Worm (Caenorhabditis elegans): ENCODE data around the gene T08D10.3.

T08D10.3 gene

DNA sequence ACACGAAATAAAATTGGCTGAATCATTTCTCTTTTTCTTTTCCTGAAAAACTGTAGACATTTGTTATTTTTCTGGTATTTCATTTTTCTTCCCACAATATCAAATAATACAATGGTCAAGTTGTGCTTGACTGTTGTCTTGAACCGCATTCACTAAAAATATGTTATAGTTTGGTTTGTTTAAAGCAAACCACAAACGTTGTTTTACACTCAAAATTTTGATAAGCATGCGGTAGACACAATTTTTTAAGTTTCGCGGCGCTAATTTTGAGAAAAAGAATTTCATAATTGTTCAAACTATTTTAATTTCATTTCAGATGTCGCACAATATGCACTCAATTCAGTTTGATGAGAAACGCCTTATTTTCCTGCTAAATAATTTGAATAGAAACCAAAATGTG is at the start of gene T08D10.3:
Gene T08D10.3, plus strand, starts transcription at position 301 of the 400 bp plus-strand sequence.
- no peak for TF ChIP-seq unc-62 (GFP tag; optimal IDR thresholded peaks at IDR 0.05)

DNA sequence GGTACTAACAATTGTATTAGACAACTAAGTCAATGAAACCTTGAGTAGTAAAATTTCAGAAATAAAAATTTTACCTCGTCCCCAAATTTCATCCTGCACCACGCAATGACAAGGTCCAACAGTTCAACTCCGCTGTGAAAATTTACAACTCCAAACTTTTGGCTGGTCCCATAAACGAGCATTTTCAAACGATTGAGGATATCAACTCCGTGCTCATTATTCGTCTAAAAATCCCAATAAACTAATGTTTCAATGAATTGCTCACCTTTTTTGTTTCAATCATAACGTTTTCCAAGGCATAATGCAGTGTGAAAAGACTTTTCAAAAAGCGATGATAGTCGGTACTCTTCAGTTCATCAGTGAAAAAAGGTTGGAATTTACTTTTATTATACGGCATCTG is 48.6 kb upstream of the T08D10.3 start:
- no peak for TF ChIP-seq unc-62 (GFP tag; optimal IDR thresholded peaks at IDR 0.05)

DNA sequence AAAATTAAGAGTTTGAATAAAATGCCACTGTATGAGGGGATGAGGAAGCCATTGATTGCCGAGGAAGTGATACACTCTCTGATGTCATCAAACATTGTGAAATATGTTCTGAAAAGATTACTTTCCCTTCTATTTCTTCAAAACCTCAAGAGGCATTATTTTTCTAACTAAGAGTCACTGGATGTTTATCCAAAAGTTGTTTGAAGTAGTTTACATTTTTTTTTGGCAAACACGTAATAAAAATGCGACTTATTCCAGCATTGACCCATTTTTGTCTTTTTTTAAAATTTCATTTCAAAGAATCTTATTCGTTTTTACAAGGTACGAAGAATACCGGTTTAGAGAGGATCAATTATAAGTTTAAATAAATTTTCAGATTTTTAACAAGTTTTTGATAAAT is 48.0 kb upstream of the T08D10.3 start, which contains the start of gene Y62H9A.11:
Gene Y62H9A.11, minus strand, starts transcription at position 101 of the 400 bp plus-strand sequence.
- TF ChIP-seq unc-62 (GFP tag; optimal IDR thresholded peaks at IDR 0.05) = no peak

DNA sequence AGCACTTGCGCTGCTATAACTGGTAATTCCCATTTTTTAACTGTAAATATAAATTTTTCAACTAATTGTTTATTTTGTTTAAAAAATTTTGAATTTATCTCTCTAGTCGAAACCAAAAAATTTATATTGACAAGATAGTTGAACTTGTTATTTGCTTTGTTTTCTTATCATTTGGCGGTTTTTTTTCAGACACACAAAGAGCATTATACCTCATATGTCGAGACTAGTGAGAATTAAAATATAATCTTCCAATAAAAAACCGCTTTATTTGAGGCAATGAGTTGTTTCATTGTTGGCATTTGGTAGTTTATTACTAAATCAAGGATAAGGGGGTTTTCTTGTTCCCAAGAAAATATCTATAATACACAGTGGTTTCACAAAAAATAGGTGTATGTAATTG is 47.0 kb upstream of the T08D10.3 start:
- no peak for TF ChIP-seq unc-62 (GFP tag; optimal IDR thresholded peaks at IDR 0.05)

DNA sequence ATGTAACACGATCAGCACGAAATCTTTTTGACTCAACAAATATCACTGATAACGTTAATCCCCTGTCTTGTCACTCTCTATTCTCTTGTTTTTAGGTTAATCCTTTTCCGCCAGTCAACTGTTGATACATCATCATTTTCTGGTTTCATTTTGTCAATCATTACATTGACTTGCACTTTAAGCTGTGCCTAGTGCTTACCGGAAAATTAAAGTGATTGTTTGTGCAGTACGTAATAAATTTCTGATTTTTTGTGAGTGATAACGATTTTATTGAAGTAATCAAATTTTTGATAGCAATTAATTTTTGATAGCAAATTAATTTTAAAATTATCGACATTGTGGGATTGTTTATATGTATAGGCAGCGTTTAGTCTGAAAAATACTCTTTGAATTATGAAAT is 46.1 kb upstream of the T08D10.3 start:
- TF ChIP-seq unc-62 (GFP tag; optimal IDR thresholded peaks at IDR 0.05) = no peak

DNA sequence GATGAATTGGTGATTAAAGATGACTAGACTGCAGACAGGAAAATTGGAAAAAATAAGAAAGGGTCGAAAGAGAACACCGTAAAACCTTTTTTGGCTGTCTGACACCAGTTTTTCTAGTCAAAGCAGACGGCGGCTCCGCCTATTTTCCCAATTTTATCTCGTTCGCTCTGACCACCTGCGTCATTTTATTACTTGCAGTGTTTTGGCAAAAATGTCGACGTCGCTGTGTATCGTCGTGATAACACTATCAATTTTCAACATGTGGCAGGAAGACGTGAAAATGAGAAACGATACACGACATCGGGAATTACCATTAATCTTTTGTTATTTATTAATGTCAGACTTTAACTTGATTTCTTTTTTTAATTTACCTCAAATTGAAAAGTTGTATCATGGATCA is 45.2 kb upstream of the T08D10.3 start, which contains the start of gene Y62H9A.15:
Gene Y62H9A.15, minus strand, starts transcription at position 100 of the 400 bp plus-strand sequence.
- TF ChIP-seq unc-62 (GFP tag; optimal IDR thresholded peaks at IDR 0.05) = no peak

DNA sequence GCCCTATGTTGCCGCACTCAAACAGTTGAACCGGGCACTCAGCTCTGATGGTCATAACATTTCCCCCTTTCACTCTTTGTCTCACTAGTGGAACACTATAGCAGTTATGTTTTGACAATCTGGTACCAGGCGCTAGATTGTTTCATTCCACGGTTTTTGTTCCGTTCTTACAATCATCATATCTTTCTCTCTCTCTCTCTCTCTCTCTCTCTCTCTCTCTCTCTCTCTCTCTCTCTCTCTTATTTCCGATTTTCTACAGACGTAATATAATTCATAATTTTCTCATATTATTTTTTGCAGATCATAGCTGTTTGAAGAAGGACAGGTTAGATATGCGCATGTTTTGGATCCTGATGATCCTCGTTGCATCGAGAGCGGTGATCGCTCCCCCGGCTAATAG is 41.4 kb upstream of the T08D10.3 start, which contains the start of gene Y62H9A.12:
Gene Y62H9A.12, plus strand, starts transcription at position 301 of the 400 bp plus-strand sequence.
- TF ChIP-seq unc-62 (GFP tag; optimal IDR thresholded peaks at IDR 0.05) = no peak

DNA sequence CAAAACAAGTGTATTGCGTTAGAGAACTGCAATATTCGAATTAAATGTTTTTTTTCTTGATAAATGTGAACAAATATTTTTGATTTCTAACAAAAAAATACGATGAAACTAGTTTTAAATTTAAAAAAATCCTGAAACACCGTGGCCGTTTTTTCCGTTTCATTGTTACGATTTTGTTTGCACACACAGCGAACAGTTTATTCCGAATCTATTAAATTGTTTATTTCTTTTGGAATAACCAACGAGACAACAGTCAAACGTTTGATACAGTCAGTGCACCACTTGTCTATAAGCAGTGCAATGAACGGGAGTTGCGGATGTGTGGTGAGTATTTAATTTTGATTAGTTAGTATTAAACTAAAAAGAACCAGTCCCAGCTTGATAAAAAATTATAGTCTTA is 38.5 kb upstream of the T08D10.3 start, which contains the start of gene Y62H9A.13:
Gene Y62H9A.13, plus strand, starts transcription at position 301 of the 400 bp plus-strand sequence.
- TF ChIP-seq unc-62 (GFP tag; optimal IDR thresholded peaks at IDR 0.05) = no peak

DNA sequence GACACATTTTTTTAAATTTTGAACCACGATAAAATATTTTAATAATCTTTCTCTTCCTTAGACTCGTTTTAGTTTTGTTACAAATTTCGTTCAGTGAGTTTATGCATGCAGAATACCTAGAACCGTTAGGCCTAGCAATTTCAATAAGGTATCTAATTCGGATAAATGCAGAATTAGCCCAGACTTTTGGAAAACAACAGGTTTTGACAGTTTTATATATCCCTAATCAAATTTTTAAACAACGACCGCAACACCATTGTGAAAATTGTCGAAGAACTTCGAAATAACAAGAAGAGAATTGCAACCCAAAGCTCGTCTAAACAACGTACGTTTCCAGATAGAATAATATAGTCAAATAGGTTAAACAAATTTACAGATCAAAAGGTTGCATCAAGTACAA is 37.2 kb upstream of the T08D10.3 start, which contains the start of gene Y62H9A.16:
Gene Y62H9A.16, plus strand, starts transcription at position 301 of the 400 bp plus-strand sequence.
- TF ChIP-seq unc-62 (GFP tag; optimal IDR thresholded peaks at IDR 0.05) = no peak

DNA sequence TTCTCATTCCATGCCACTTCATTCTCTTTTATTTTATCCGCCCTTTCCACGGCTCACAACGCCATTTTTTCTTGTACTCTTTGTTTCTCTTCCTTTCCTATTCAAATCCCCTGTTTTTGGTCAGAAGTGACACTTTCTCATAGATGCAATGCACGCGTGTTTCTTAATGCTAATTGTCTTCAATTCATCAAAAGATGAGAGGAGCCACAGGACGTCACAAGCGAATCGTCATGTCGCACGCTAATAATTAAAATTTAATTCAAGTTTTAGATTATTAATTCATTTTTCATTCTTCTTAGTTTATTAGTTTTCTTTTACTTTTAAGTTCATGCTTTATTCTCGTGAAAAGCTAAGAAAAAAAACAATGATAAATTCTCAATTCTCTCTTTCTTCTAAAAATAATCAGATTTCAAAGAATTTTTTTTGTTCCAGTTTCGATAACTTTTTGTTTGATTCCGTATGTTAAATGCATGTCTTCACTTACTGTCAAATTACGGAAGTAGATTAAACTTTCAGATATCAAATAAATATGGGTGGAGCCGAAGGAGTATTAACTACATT is 34.4 kb upstream of the T08D10.3 start, which contains the start of gene Y62H9A.14:
Gene Y62H9A.14, plus strand, starts transcription at position 511 of the 561 bp plus-strand sequence.
- no peak for TF ChIP-seq unc-62 (GFP tag; optimal IDR thresholded peaks at IDR 0.05)

DNA sequence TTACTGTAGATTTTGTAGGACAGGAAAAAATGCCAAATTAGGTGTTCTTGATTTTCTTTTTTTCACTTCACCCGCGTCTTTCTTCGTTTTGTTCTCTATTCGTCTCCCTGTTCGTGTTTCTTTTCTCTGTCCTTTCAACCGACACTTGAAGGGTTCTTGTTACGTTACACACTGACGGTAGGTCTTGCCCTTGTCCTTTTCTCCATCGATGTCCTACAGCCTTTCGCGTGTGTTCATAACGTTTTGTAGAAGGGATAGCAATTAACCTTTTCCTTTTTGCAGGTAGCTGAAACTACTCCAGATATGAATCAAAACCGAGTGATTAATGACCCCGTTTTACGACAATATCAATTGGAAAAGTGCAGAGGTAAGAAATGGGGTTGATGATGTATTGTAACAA is 31.1 kb upstream of the T08D10.3 start, which contains the start of gene F55G7.1:
Gene F55G7.1, plus strand, starts transcription at position 276 of the 400 bp plus-strand sequence.
- TF ChIP-seq unc-62 (GFP tag; optimal IDR thresholded peaks at IDR 0.05) = no peak

DNA sequence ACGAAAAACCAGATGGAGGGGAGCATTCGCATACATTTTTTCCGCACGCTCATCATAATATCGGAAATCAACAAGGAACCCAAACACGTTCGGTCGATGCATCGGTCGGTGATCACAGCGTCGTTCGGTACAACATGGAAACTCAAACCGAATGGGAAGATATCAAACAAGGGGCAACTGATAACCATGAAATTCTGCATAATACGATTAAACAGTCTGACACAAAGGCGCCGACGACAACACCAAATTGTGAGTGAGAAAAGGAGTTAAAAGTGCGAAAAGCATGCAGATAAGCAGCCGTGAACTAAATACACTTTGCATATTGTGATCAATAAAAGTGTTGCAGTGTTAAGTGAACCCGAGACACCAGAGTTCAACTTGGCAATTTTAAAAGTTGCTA is 30.0 kb upstream of the T08D10.3 start:
- no peak for TF ChIP-seq unc-62 (GFP tag; optimal IDR thresholded peaks at IDR 0.05)

DNA sequence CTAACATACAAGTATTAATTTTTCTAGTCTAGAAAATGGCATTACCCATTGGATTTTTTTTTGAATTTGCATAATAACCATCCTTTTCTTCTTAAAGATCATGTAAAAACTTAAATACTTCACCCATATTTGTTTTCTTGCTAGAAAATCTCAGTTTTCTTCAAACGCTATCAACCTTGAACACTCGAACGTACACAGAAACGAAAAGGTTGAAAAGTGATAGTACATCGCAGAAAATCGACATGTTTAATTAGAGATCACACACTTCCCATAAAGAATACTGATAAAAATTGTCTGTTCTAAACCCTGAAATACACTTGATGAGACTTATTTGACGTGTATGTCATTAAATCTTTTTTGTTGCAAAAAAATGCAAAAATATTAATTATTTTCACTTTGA is 27.6 kb upstream of the T08D10.3 start, which contains the start of gene F55G7.4:
Gene F55G7.4, plus strand, starts transcription at position 301 of the 400 bp plus-strand sequence.
- no peak for TF ChIP-seq unc-62 (GFP tag; optimal IDR thresholded peaks at IDR 0.05)

DNA sequence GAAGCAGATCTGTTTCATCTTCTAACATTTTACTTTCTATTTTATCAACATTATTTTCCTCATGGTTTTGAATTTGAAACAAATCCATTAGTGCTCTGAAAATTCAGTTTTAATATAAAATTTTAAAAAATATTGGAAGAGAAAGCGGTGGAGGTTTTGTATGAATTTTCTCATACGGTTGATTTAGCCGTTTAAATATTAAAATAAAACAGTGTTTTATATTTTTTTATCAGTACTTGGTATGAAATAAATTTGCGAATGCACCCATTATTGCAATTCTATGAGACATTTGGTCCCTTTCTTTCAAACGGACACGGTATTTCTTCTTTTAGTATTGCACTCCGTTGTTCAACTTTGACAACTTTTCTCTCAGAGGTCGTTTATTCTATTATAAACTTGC is 23.7 kb upstream of the T08D10.3 start, which contains the start of gene dot-1.4:
Gene dot-1.4, minus strand, starts transcription at position 101 of the 400 bp plus-strand sequence.
- no peak for TF ChIP-seq unc-62 (GFP tag; optimal IDR thresholded peaks at IDR 0.05)

DNA sequence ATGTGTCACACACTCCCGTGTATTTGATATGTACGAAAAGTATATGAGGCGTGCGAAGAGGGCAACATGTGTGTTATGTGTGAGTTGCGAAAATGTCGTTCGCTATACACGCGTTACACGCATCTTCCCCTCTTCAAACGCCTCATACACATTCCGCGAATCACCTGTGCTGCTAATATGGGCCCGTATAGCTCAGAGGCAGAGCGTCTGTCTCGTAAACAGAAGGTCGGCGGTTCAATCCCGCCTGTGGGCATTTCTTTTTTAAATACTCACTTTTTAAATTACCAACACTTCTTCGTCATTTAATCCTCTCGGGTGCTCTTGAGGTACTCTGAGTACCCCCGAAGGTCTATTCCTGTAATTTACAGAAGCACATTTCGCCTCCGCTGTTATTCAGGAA is 21.7 kb upstream of the T08D10.3 start:
- no peak for TF ChIP-seq unc-62 (GFP tag; optimal IDR thresholded peaks at IDR 0.05)

DNA sequence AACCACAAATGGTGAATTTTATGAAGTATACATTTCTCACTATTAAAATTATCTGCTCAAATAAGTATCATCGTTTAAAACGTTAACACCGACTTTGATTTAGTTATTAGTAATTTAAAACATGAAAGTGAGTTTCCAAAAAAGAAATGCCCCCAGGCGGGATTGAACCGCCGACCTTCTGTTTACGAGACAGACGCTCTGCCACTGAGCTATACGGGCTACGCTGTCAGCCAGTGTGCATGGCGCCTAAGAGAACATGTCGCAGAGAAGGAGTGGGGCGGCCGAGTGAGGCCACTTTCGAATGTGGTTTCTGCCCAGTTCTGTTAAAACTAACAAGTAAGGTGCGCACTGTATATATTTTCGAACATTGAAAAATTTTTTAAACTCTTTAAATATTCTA is 20.3 kb upstream of the T08D10.3 start:
- TF ChIP-seq unc-62 (GFP tag; optimal IDR thresholded peaks at IDR 0.05) = no peak

DNA sequence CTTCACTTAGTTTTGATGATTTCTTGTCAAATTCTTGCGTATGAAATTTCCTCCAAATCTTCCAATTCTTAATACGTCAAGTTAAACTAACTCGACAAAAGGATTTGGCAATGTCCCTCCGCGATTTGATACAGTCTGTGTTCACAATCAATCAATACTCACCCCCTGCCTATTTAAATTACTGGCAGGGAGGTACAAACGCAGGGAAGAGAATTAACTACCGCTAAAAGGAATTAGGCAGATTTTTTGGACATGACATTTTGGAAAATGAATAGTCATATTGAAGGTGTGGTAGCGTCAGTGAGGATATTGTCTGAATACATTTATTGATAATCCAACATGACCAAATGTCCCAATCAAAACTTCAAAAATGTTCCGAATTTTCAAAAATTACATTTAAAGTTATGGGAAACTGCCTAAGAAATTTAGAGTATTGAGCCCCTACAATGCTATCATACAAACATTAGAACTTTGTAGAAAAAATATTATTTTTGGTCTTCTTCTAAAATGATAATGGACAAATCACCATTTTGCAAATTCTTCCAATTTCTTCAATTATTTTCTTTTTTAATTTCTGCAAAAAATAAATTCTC is 17.8 kb upstream of the T08D10.3 start:
- TF ChIP-seq unc-62 (GFP tag; optimal IDR thresholded peaks at IDR 0.05) = peak; percentile 32

Measured in whole organism, dauer.